Worm (Caenorhabditis elegans) whole organism, early embryonic: ENCODE results near the gene C14C10.1.

ENCODE experiments used
- B0310.2 ChIP-seq: sonication (generic microtip); optimal IDR thresholded peaks from 2 replicates; lab custom pipeline; 2016; ENCODE audit warnings: mild to moderate bottlenecking, missing genetic modification characterization, missing compliant biosample characterization
- F13C5.2 ChIP-seq: sonication (generic microtip); optimal IDR thresholded peaks from 2 replicates; lab custom pipeline; 2017; ENCODE audit warnings: mild to moderate bottlenecking, missing genetic modification characterization, inconsistent platforms, missing compliant biosample characterization
- aly-1 ChIP-seq: sonication (generic microtip); optimal IDR thresholded peaks from 2 replicates; lab custom pipeline; 2016; ENCODE audit warnings: missing genetic modification characterization, missing compliant biosample characterization
- ama-1 ChIP-seq: fragments of 150-350 bp; optimal IDR thresholded peaks from 2 replicates; lab custom pipeline; 2014
- ceh-13 ChIP-seq: fragments of 200-800 bp; sonication (Bioruptor generic); optimal IDR thresholded peaks from 2 replicates; lab custom pipeline; 2018; ENCODE audit warnings: mild to moderate bottlenecking, missing genetic modification characterization, missing compliant biosample characterization
- ceh-36 ChIP-seq: sonication (generic microtip); optimal IDR thresholded peaks from 2 replicates; lab custom pipeline; 2016; ENCODE audit warnings: missing genetic modification characterization, inconsistent platforms, missing compliant biosample characterization
- ets-7 ChIP-seq: sonication (generic microtip); optimal IDR thresholded peaks from 2 replicates; lab custom pipeline; 2016; ENCODE audit warnings: missing genotype, missing genetic modification characterization, missing compliant biosample characterization
- flt-1 ChIP-seq: fragments of 200-800 bp; sonication (Bioruptor generic); IDR thresholded peaks from 2 replicates; pipeline ENCODE4 v1.3.6; 2022; ENCODE audit warnings: missing genetic modification characterization, missing compliant biosample characterization
- hmbx-1 ChIP-seq: sonication (generic microtip); optimal IDR thresholded peaks from 2 replicates; lab custom pipeline; 2016; ENCODE audit warnings: mild to moderate bottlenecking, missing genetic modification characterization, missing compliant biosample characterization
- hmg-4 ChIP-seq: fragments of 200-800 bp; sonication (Bioruptor generic); optimal IDR thresholded peaks from 2 replicates; lab custom pipeline; 2018; ENCODE audit warnings: mild to moderate bottlenecking, missing genetic modification characterization, missing compliant biosample characterization
- hnd-1 ChIP-seq: sonication (generic microtip); optimal IDR thresholded peaks from 2 replicates; lab custom pipeline; 2016; ENCODE audit warnings: missing genetic modification characterization, missing compliant biosample characterization
- pes-1 ChIP-seq: fragments of 200-800 bp; sonication (Bioruptor generic); IDR thresholded peaks from 2 replicates; pipeline ENCODE4 v1.3.6; 2022; ENCODE audit warnings: missing genetic modification reagents, missing genetic modification characterization, missing compliant biosample characterization
- scrt-1 ChIP-seq: fragments of 200-800 bp; sonication (Bioruptor generic); IDR thresholded peaks from 2 replicates; pipeline ENCODE4 v1.3.6; 2022; ENCODE audit warnings: missing genetic modification characterization, missing compliant biosample characterization
- sea-1 ChIP-seq: fragments of 200-800 bp; sonication (Bioruptor generic); conservative IDR thresholded peaks from 2 replicates; pipeline ENCODE4 v1.3.6; 2022; ENCODE audit warnings: missing genetic modification characterization, missing compliant biosample characterization
- tbx-11 ChIP-seq: fragments of 200-800 bp; sonication (Bioruptor generic); IDR thresholded peaks from 2 replicates; pipeline ENCODE4 v1.3.6; 2022; ENCODE audit warnings: missing genetic modification characterization, missing compliant biosample characterization
- tbx-37 ChIP-seq: fragments of 200-800 bp; sonication (Bioruptor generic); conservative IDR thresholded peaks from 2 replicates; pipeline ENCODE4 v1.3.6; 2022; ENCODE audit warnings: missing genetic modification reagents, missing genetic modification characterization, missing compliant biosample characterization
- tra-4 ChIP-seq: sonication (generic microtip); optimal IDR thresholded peaks from 2 replicates; lab custom pipeline; 2017; ENCODE audit warnings: missing genetic modification characterization, missing compliant biosample characterization

C14C10.1 gene

ce11 chrV:12567850-12568249, 20.3 kb upstream of the C14C10.1 start, which contains the start of gene E02A10.4:
E02A10.4 (minus strand) TSS chrV:12567950.
- TF ChIP-seq flt-1 (GFP tag; lab: Robert Waterston, UW) (no peak), aly-1 (tag; lab: Kevin White, UChicago) (no peak), ama-1 (lab: Kevin White, UChicago) (no peak), scrt-1 (GFP tag; lab: Robert Waterston, UW) (no peak), tbx-37 (GFP tag; lab: Robert Waterston, UW) (no peak), hnd-1 (tag; lab: Kevin White, UChicago) (no peak), tra-4 (tag; lab: Kevin White, UChicago) (no peak), F13C5.2 (tag; lab: Kevin White, UChicago) (no peak), pes-1 (GFP tag; lab: Robert Waterston, UW) (no peak), ceh-13 (GFP tag; lab: Kevin White, UChicago) (no peak), sea-1 (GFP tag; lab: Robert Waterston, UW) (no peak), hmg-4 (GFP tag; lab: Kevin White, UChicago) (no peak), ceh-36 (tag; lab: Kevin White, UChicago) (no peak), ets-7 (tag; lab: Kevin White, UChicago) (no peak), hmbx-1 (tag; lab: Kevin White, UChicago) (no peak), B0310.2 (tag; lab: Kevin White, UChicago) (no peak), tbx-11 (GFP tag; lab: Robert Waterston, UW) (no peak)

ce11 chrV:12570271-12570670, 17.9 kb upstream of the C14C10.1 start:
- TF ChIP-seq ets-7 (tag; lab: Kevin White, UChicago) (no peak), tbx-37 (GFP tag; lab: Robert Waterston, UW) (no peak), tbx-11 (GFP tag; lab: Robert Waterston, UW) (no peak), hmg-4 (GFP tag; lab: Kevin White, UChicago) (no peak), B0310.2 (tag; lab: Kevin White, UChicago) (no peak), F13C5.2 (tag; lab: Kevin White, UChicago) (no peak), hmbx-1 (tag; lab: Kevin White, UChicago) (no peak), hnd-1 (tag; lab: Kevin White, UChicago) (no peak), ceh-36 (tag; lab: Kevin White, UChicago) (no peak), aly-1 (tag; lab: Kevin White, UChicago) (no peak), sea-1 (GFP tag; lab: Robert Waterston, UW) (no peak), flt-1 (GFP tag; lab: Robert Waterston, UW) (no peak), pes-1 (GFP tag; lab: Robert Waterston, UW) (no peak), scrt-1 (GFP tag; lab: Robert Waterston, UW) (no peak), tra-4 (tag; lab: Kevin White, UChicago) (no peak), ceh-13 (GFP tag; lab: Kevin White, UChicago) (no peak), ama-1 (lab: Kevin White, UChicago) (no peak)

ce11 chrV:12575846-12576245, 12.3 kb upstream of the C14C10.1 start:
- TF ChIP-seq hnd-1 (tag; lab: Kevin White, UChicago): no peak
- no peak for TF ChIP-seq hmg-4 (GFP tag; lab: Kevin White, UChicago)
- TF ChIP-seq tbx-37 (GFP tag; lab: Robert Waterston, UW): no peak
- no peak for TF ChIP-seq scrt-1 (GFP tag; lab: Robert Waterston, UW)
- TF ChIP-seq sea-1 (GFP tag; lab: Robert Waterston, UW): no peak
- TF ChIP-seq ceh-13 (GFP tag; lab: Kevin White, UChicago): no peak
- TF ChIP-seq ceh-36 (tag; lab: Kevin White, UChicago): no peak
- no peak for TF ChIP-seq tra-4 (tag; lab: Kevin White, UChicago)
- TF ChIP-seq pes-1 (GFP tag; lab: Robert Waterston, UW): no peak
- TF ChIP-seq hmbx-1 (tag; lab: Kevin White, UChicago): no peak
- no peak for TF ChIP-seq F13C5.2 (tag; lab: Kevin White, UChicago)
- no peak for TF ChIP-seq aly-1 (tag; lab: Kevin White, UChicago)
- no peak for TF ChIP-seq B0310.2 (tag; lab: Kevin White, UChicago)
- no peak for TF ChIP-seq tbx-11 (GFP tag; lab: Robert Waterston, UW)
- TF ChIP-seq ets-7 (tag; lab: Kevin White, UChicago): no peak
- no peak for TF ChIP-seq ama-1 (lab: Kevin White, UChicago)
- TF ChIP-seq flt-1 (GFP tag; lab: Robert Waterston, UW): no peak

- TF ChIP-seq tbx-11 (GFP tag; lab: Robert Waterston, UW): no peak
- TF ChIP-seq scrt-1 (GFP tag; lab: Robert Waterston, UW): no peak
- no peak for TF ChIP-seq ets-7 (tag; lab: Kevin White, UChicago)
These were observed 11.6 kb upstream of the C14C10.1 start, which contains the start of gene grl-23 for ce11 chrV:12576495-12576947. grl-23 (minus strand) TSS chrV:12576897.

ce11 chrV:12579299-12579698, 8.8 kb upstream of the C14C10.1 start, which contains the start of gene E02A10.3:
E02A10.3 (plus strand) TSS chrV:12579599.
- TF ChIP-seq tra-4 (tag; lab: Kevin White, UChicago) (no peak), ceh-36 (tag; lab: Kevin White, UChicago) (no peak), ceh-13 (GFP tag; lab: Kevin White, UChicago) (no peak), hnd-1 (tag; lab: Kevin White, UChicago) (no peak), scrt-1 (GFP tag; lab: Robert Waterston, UW) (no peak), pes-1 (GFP tag; lab: Robert Waterston, UW) (no peak), sea-1 (GFP tag; lab: Robert Waterston, UW) (no peak), B0310.2 (tag; lab: Kevin White, UChicago) (no peak), ets-7 (tag; lab: Kevin White, UChicago) (no peak), hmbx-1 (tag; lab: Kevin White, UChicago) (no peak), tbx-11 (GFP tag; lab: Robert Waterston, UW) (no peak)

ce11 chrV:12583421-12583820, 4.7 kb upstream of the C14C10.1 start:
- TF ChIP-seq ceh-36 (tag; lab: Kevin White, UChicago) (no peak), flt-1 (GFP tag; lab: Robert Waterston, UW) (no peak), tbx-11 (GFP tag; lab: Robert Waterston, UW) (no peak), hnd-1 (tag; lab: Kevin White, UChicago) (no peak), tbx-37 (GFP tag; lab: Robert Waterston, UW) (no peak), ets-7 (tag; lab: Kevin White, UChicago) (no peak)
